Fruit fly (Drosophila melanogaster) whole organism, embryonic: ENCODE results near the gene CG16824.
A peak's percentile ranks its signal among the peaks of the same experiment; 100 is the strongest.

ENCODE experiments used
- Abd-B ChIP-seq: fragments of 200-800 bp; sonication (Bioruptor generic); optimal IDR thresholded peaks from 2 replicates; lab custom pipeline; 2018; ENCODE audit warnings: missing biosample characterization, mild to moderate bottlenecking, missing genetic modification characterization, moderate library complexity
- Antp ChIP-seq: fragments of 200-800 bp; sonication (Bioruptor generic); optimal IDR thresholded peaks from 3 replicates; lab custom pipeline; 2016; ENCODE audit warnings: missing biosample characterization, missing genetic modification characterization
- Atf6 ChIP-seq: fragments of 200-800 bp; sonication (Bioruptor generic); IDR thresholded peaks from 2 replicates; pipeline ENCODE4 v1.3.6; 2022; ENCODE audit warnings: missing biosample characterization, missing genetic modification characterization
- BEAF-32 ChIP-seq: fragments of 200-800 bp; sonication (Bioruptor generic); optimal IDR thresholded peaks from 3 replicates; lab custom pipeline; 2017; ENCODE audit warnings: missing biosample characterization, missing genetic modification characterization, mild to moderate bottlenecking, moderate library complexity, missing genetic modification reagents
- CG1024 ChIP-seq: fragments of 200-800 bp; sonication (Bioruptor generic); IDR thresholded peaks from 2 replicates; pipeline ENCODE4 v1.3.6; 2022; ENCODE audit warnings: missing biosample characterization, missing genetic modification characterization
- CG12769 ChIP-seq: fragments of 200-800 bp; sonication (Bioruptor generic); optimal IDR thresholded peaks from 2 replicates; lab custom pipeline; 2019; ENCODE audit warnings: missing biosample characterization, mild to moderate bottlenecking, missing genetic modification characterization, moderate library complexity
- CG14860 ChIP-seq: fragments of 200-800 bp; sonication (Bioruptor generic); IDR thresholded peaks from 3 replicates; pipeline ENCODE4 v1.3.6; 2022; ENCODE audit warnings: missing biosample characterization, missing genetic modification characterization; ENCODE audit not compliant: partially characterized antibody
- CG15514 ChIP-seq: fragments of 200-800 bp; sonication (Bioruptor generic); optimal IDR thresholded peaks from 3 replicates; lab custom pipeline; 2017; ENCODE audit warnings: missing biosample characterization, missing genetic modification characterization, mild to moderate bottlenecking, moderate library complexity, missing genetic modification reagents
- CG15601 ChIP-seq: fragments of 200-800 bp; sonication (Bioruptor generic); optimal IDR thresholded peaks from 3 replicates; lab custom pipeline; 2019; ENCODE audit warnings: missing biosample characterization, mild to moderate bottlenecking, missing genetic modification characterization, moderate library complexity
- CG17186 ChIP-seq: fragments of 200-800 bp; sonication (Bioruptor generic); optimal IDR thresholded peaks from 3 replicates; lab custom pipeline; 2017; ENCODE audit warnings: missing biosample characterization, missing genetic modification reagents, missing genetic modification characterization
- CG17612 ChIP-seq: fragments of 200-800 bp; sonication (Bioruptor generic); IDR thresholded peaks from 2 replicates; pipeline ENCODE4 v1.3.6; 2022; ENCODE audit warnings: missing biosample characterization, missing genetic modification characterization
- CG2712 ChIP-seq: fragments of 200-800 bp; optimal IDR thresholded peaks from 3 replicates; lab custom pipeline; 2019; ENCODE audit warnings: missing biosample characterization, mild to moderate bottlenecking, missing genetic modification characterization, moderate library complexity
- CG30403 ChIP-seq: fragments of 200-800 bp; sonication (Bioruptor generic); optimal IDR thresholded peaks from 3 replicates; lab custom pipeline; 2016; ENCODE audit warnings: missing biosample characterization, missing genetic modification characterization
- CG31441 ChIP-seq: fragments of 200-800 bp; sonication (Bioruptor generic); IDR thresholded peaks from 2 replicates; pipeline ENCODE4 v1.3.6; 2022; ENCODE audit warnings: missing biosample characterization, missing genetic modification characterization
- CG33557 ChIP-seq: fragments of 200-800 bp; sonication (Bioruptor generic); optimal IDR thresholded peaks from 2 replicates; lab custom pipeline; 2019; ENCODE audit warnings: missing biosample characterization, mild to moderate bottlenecking, missing genetic modification characterization, moderate library complexity
- CG3407 ChIP-seq: fragments of 200-800 bp; sonication (Bioruptor generic); optimal IDR thresholded peaks from 2 replicates; lab custom pipeline; 2018; ENCODE audit warnings: missing biosample characterization, mild to moderate bottlenecking, missing genetic modification characterization
- CG43689 ChIP-seq: fragments of 200-800 bp; sonication (Bioruptor generic); IDR thresholded peaks from 2 replicates; pipeline ENCODE4 v1.3.6; 2022; ENCODE audit warnings: missing biosample characterization, missing genetic modification characterization
- CG5245 ChIP-seq: fragments of 200-800 bp; sonication (Bioruptor generic); optimal IDR thresholded peaks from 3 replicates; lab custom pipeline; 2016; ENCODE audit warnings: missing biosample characterization, missing genetic modification characterization
- CG6254 ChIP-seq: fragments of 200-800 bp; sonication (Bioruptor generic); optimal IDR thresholded peaks from 3 replicates; lab custom pipeline; 2017; ENCODE audit warnings: mild to moderate bottlenecking, missing biosample characterization, missing genetic modification reagents, missing genetic modification characterization
- CrebB ChIP-seq: fragments of 200-800 bp; sonication (Bioruptor generic); optimal IDR thresholded peaks from 3 replicates; lab custom pipeline; 2018; ENCODE audit warnings: missing biosample characterization, mild to moderate bottlenecking, missing genetic modification characterization
- Dll ChIP-seq: fragments of 200-800 bp; sonication (Bioruptor generic); IDR thresholded peaks from 4 replicates; pipeline ENCODE4 v1.3.6; 2022; ENCODE audit warnings: missing biosample characterization, missing genetic modification characterization; ENCODE audit not compliant: partially characterized antibody
- Doc3 ChIP-seq: fragments of 200-800 bp; sonication (Bioruptor generic); IDR thresholded peaks from 3 replicates; pipeline ENCODE4 v1.3.6; 2022; ENCODE audit warnings: missing biosample characterization, missing genetic modification characterization; ENCODE audit not compliant: partially characterized antibody
- GATAe ChIP-seq: fragments of 200-800 bp; sonication (Bioruptor generic); conservative IDR thresholded peaks from 2 replicates; pipeline ENCODE4 v1.3.6; 2022; ENCODE audit warnings: missing biosample characterization, missing genetic modification characterization
- H2.0 ChIP-seq: fragments of 200-800 bp; sonication (Bioruptor generic); IDR thresholded peaks from 2 replicates; pipeline ENCODE4 v1.3.6; 2022; ENCODE audit warnings: missing biosample characterization, missing genetic modification characterization
- Myb ChIP-seq: fragments of 200-800 bp; sonication (Bioruptor generic); optimal IDR thresholded peaks from 2 replicates; lab custom pipeline; 2016; ENCODE audit warnings: missing biosample characterization, missing genetic modification characterization
- Optix ChIP-seq: fragments of 200-800 bp; sonication (Bioruptor generic); IDR thresholded peaks from 3 replicates; pipeline ENCODE4 v1.3.6; 2022; ENCODE audit warnings: missing biosample characterization, missing genetic modification characterization
- Side ChIP-seq: fragments of 200-800 bp; sonication (Bioruptor generic); optimal IDR thresholded peaks from 2 replicates; lab custom pipeline; 2016; ENCODE audit warnings: missing biosample characterization, missing genetic modification characterization
- amos ChIP-seq: fragments of 200-800 bp; sonication (Bioruptor generic); IDR thresholded peaks from 2 replicates; pipeline ENCODE4 v1.3.6; 2022; ENCODE audit warnings: missing biosample characterization, missing genetic modification characterization; ENCODE audit not compliant: partially characterized antibody
- ash1 ChIP-seq: fragments of 200-800 bp; sonication (Bioruptor generic); optimal IDR thresholded peaks from 2 replicates; lab custom pipeline; 2018; ENCODE audit warnings: missing biosample characterization, mild to moderate bottlenecking, missing genetic modification characterization
- btn ChIP-seq: fragments of 200-800 bp; sonication (Bioruptor generic); optimal IDR thresholded peaks from 2 replicates; lab custom pipeline; 2016; ENCODE audit warnings: missing biosample characterization, missing genetic modification characterization
- dmrt99B ChIP-seq: fragments of 200-800 bp; sonication (Bioruptor generic); optimal IDR thresholded peaks from 2 replicates; lab custom pipeline; 2018; ENCODE audit warnings: missing biosample characterization, mild to moderate bottlenecking, missing genetic modification characterization, moderate library complexity
- dpn ChIP-seq, 2 experiments: fragments of 200-800 bp; sonication (Bioruptor generic); optimal IDR thresholded peaks; 3 replicates each; lab custom pipeline; 2016; ENCODE audit warnings: missing biosample characterization in 2 of 2, missing genetic modification characterization in 2 of 2
- en ChIP-seq: fragments of 200-800 bp; sonication (Bioruptor generic); optimal IDR thresholded peaks from 2 replicates; lab custom pipeline; 2016; ENCODE audit warnings: missing biosample characterization, missing genetic modification characterization
- fd3F ChIP-seq: fragments of 200-800 bp; sonication (Bioruptor generic); optimal IDR thresholded peaks from 2 replicates; lab custom pipeline; 2018; ENCODE audit warnings: missing biosample characterization, mild to moderate bottlenecking, missing genetic modification characterization, moderate library complexity
- hbn ChIP-seq: fragments of 200-800 bp; sonication (Bioruptor generic); IDR thresholded peaks from 2 replicates; pipeline ENCODE4 v1.3.6; 2022; ENCODE audit warnings: missing biosample characterization, missing genetic modification characterization; ENCODE audit not compliant: partially characterized antibody
- her ChIP-seq: fragments of 200-800 bp; sonication (Bioruptor generic); optimal IDR thresholded peaks from 2 replicates; lab custom pipeline; 2016; ENCODE audit warnings: missing biosample characterization, missing genetic modification characterization
- knrl ChIP-seq: fragments of 200-800 bp; sonication (Bioruptor generic); IDR thresholded peaks from 3 replicates; pipeline ENCODE4 v1.3.6; 2022; ENCODE audit warnings: missing biosample characterization, missing genetic modification characterization; ENCODE audit not compliant: partially characterized antibody
- otp ChIP-seq: fragments of 200-800 bp; sonication (Bioruptor generic); IDR thresholded peaks from 3 replicates; pipeline ENCODE4, ENCODE4 v1.3.6; 2022; ENCODE audit warnings: missing biosample characterization, missing genetic modification characterization
- phol ChIP-seq: fragments of 200-800 bp; sonication (Bioruptor generic); optimal IDR thresholded peaks from 3 replicates; lab custom pipeline; 2018; ENCODE audit warnings: missing biosample characterization, mild to moderate bottlenecking, missing genetic modification characterization, moderate library complexity
- row ChIP-seq: fragments of 200-800 bp; sonication (Bioruptor generic); IDR thresholded peaks from 3 replicates; pipeline ENCODE4 v1.3.6; 2022; ENCODE audit warnings: missing biosample characterization, missing genetic modification characterization
- run ChIP-seq: fragments of 200-800 bp; sonication (Bioruptor generic); optimal IDR thresholded peaks from 3 replicates; lab custom pipeline; 2018; ENCODE audit warnings: missing biosample characterization, mild to moderate bottlenecking, missing genetic modification characterization
- schlank ChIP-seq: fragments of 200-800 bp; sonication (Bioruptor generic); optimal IDR thresholded peaks from 2 replicates; lab custom pipeline; 2018; ENCODE audit warnings: missing biosample characterization, mild to moderate bottlenecking, missing genetic modification characterization
- stwl ChIP-seq: fragments of 200-800 bp; sonication (Bioruptor generic); optimal IDR thresholded peaks from 3 replicates; lab custom pipeline; 2018; ENCODE audit warnings: missing biosample characterization, mild to moderate bottlenecking, missing genetic modification characterization, moderate library complexity
- tap ChIP-seq: fragments of 200-800 bp; optimal IDR thresholded peaks from 3 replicates; lab custom pipeline; 2019; ENCODE audit warnings: missing biosample characterization, mild to moderate bottlenecking, missing genetic modification characterization, moderate library complexity
- tll ChIP-seq, 2 experiments: fragments of 200-800 bp in 1 of 2; fragments of >200 bp in 1 of 2; sonication (Bioruptor generic) in 1 of 2; optimal IDR thresholded peaks; 2 replicates each; lab custom pipeline; 2017 to 2019; ENCODE audit warnings: missing biosample characterization in 2 of 2, missing genetic modification characterization in 2 of 2, mild to moderate bottlenecking in 1 of 2, moderate library complexity in 1 of 2
- trem ChIP-seq: fragments of 200-800 bp; optimal IDR thresholded peaks from 3 replicates; lab custom pipeline; 2019; ENCODE audit warnings: missing biosample characterization, mild to moderate bottlenecking, missing genetic modification characterization, moderate library complexity
- vvl ChIP-seq: fragments of 200-800 bp; sonication (Bioruptor generic); IDR thresholded peaks from 2 replicates; pipeline ENCODE4 v1.3.6; 2022; ENCODE audit warnings: missing biosample characterization, missing genetic modification characterization

CG16824 gene

dm6 chr2L:13290276-13291065 is 2.3 kb upstream of the CG16824 start (continued):
- TF ChIP-seq CG15601 (tag; lab: Kevin White, UChicago) (peak; percentile 89), Doc3 (0 out of 3 replicates have a peak, but pooled peaks have one; percentile 11), CG43689 (GFP tag; lab: Robert Waterston, UW) (no peak), knrl (GFP tag; lab: Robert Waterston, UW) (no peak; the same call in 2 of the 3 replicates), run (peak; percentile 64), btn (GFP tag; lab: Kevin White, UChicago) (no peak), Optix (peak; percentile 46; the same call in 1 of the 3 replicates), hbn (no peak), vvl (GFP tag; lab: Robert Waterston, UW) (peak; percentile 55; the same call in 1 of the 2 replicates), tll (GFP tag; optimal IDR thresholded peaks at IDR 0.05; lab: Kevin White, UChicago) (no peak), schlank (peak; percentile 91), GATAe (GFP tag; lab: Robert Waterston, UW) (peak; percentile 65), CG33557 (GFP tag; lab: Kevin White, UChicago) (peak; percentile 39), CG17612 (GFP tag; lab: Robert Waterston, UW) (no peak), CG6254 (GFP tag; lab: Kevin White, UChicago) (peak; percentile 44), otp (GFP tag; lab: Robert Waterston, UW) (peak; percentile 68; the same call in 2 of the 3 replicates), CG30403 (GFP tag; lab: Kevin White, UChicago) (no peak), CG15514 (GFP tag; lab: Kevin White, UChicago) (peak; percentile 75), CG1024 (peak; percentile 35; the same call in 1 of the 2 replicates), CG31441 (GFP tag; lab: Robert Waterston, UW) (peak; percentile 56; the same call in 1 of the 2 replicates), Atf6 (GFP tag; lab: Robert Waterston, UW) (peak; percentile 85), dmrt99B (tag; lab: Kevin White, UChicago) (peak; percentile 79), tap (tag; lab: Kevin White, UChicago) (peak; percentile 83), CrebB (tag; lab: Kevin White, UChicago) (peak; percentile 92), CG5245 (no peak), CG3407 (GFP tag; lab: Kevin White, UChicago) (peak; percentile 89), fd3F (GFP tag; lab: Kevin White, UChicago) (peak; percentile 83), row (GFP tag; lab: Robert Waterston, UW) (no peak; the same call in 2 of the 3 replicates), CG17186 (GFP tag; lab: Kevin White, UChicago) (no peak), en (GFP tag; lab: Kevin White, UChicago) (peak; percentile 50), Side (GFP tag; lab: Kevin White, UChicago) (peak; percentile 32), phol (tag; lab: Kevin White, UChicago) (no peak), CG14860 (GFP tag; lab: Robert Waterston, UW) (no peak), H2.0 (GFP tag; lab: Robert Waterston, UW) (peak; percentile 47; the same call in 1 of the 2 replicates), BEAF-32 (GFP tag; lab: Kevin White, UChicago) (no peak), her (peak; percentile 54), amos (peak; percentile 47; the same call in 1 of the 2 replicates), Abd-B (GFP tag; lab: Kevin White, UChicago) (no peak), CG2712 (peak; percentile 57), dpn (GFP tag; optimal IDR thresholded peaks at IDR 0.05; lab: Kevin White, UChicago) (peak in 1 of 2 experiments; percentile 45), Myb (GFP tag; lab: Kevin White, UChicago) (no peak), trem (no peak), ash1 (GFP tag; lab: Kevin White, UChicago) (peak; percentile 74), Antp (GFP tag; lab: Kevin White, UChicago) (peak; percentile 18), CG12769 (tag; lab: Kevin White, UChicago) (peak; percentile 91), Dll (peak; percentile 66; the same call in 3 of the 4 replicates), stwl (tag; lab: Kevin White, UChicago) (no peak)
